Worm (Caenorhabditis elegans): Measurements from ENCODE around the gene tmem-17.

DNA sequence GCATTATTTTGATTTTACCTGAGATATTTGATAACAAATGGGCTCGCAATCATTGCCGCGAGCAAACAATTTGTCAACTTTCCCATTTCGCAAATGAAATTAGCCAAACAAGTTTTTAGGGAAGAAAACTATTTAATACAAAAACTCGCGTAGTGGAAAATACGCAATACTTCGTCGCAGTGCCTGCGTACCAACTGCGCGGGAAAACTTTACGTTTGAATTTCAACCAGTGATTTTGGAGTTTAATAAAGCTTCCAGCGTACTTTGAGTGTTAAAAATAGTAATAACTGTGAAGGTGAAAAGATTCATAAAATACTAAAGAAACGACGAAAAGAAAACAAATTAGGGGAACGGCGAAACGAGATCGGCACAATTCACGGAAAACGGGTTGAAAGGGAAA lies 14.8 kb downstream of the tmem-17 start, which contains the start of gene tofu-7:
- TF ChIP-seq snpc-4 (tag; optimal IDR thresholded peaks at IDR 0.05) (no peak), lsy-2 (tag; optimal IDR thresholded peaks at IDR 0.05) (no peak)
